Worm (Caenorhabditis elegans) whole organism, L3 larva: ENCODE measurements around the gene pat-9.

Experiments used
- aly-2 ChIP-seq: fragments of 150-350 bp; optimal IDR thresholded peaks from 2 replicates; lab custom pipeline; 2014; ENCODE audit warnings: missing biosample characterization, missing genetic modification characterization
- lin-15B ChIP-seq: fragments of 150-350 bp; optimal IDR thresholded peaks from 2 replicates; lab custom pipeline; 2014; ENCODE audit warnings: missing biosample characterization, missing genetic modification characterization
- nfya-1 ChIP-seq: sonication (generic microtip); optimal IDR thresholded peaks from 2 replicates; lab custom pipeline; 2017; ENCODE audit warnings: missing genetic modification characterization, mild to moderate bottlenecking, missing compliant biosample characterization, antibody characterized with exemption, moderate library complexity; ENCODE audit not compliant: insufficient read depth
- nhr-12 ChIP-seq: fragments of 150-350 bp; optimal IDR thresholded peaks from 2 replicates; lab custom pipeline; 2014; ENCODE audit warnings: missing biosample characterization, missing genetic modification characterization
- nhr-23 ChIP-seq: fragments of 150-350 bp; optimal IDR thresholded peaks from 2 replicates; lab custom pipeline; 2014; ENCODE audit warnings: missing biosample characterization, missing genetic modification reagents, missing genetic modification characterization
- nhr-237 ChIP-seq: fragments of 150-350 bp; optimal IDR thresholded peaks from 2 replicates; lab custom pipeline; 2014; ENCODE audit warnings: missing biosample characterization, missing genetic modification characterization
- nhr-76 ChIP-seq: fragments of 150-350 bp; sonication (generic microtip); optimal IDR thresholded peaks from 5 replicates; lab custom pipeline; 2014; ENCODE audit warnings: missing biosample characterization, missing genetic modification characterization
- pha-4 ChIP-seq: fragments of 150-350 bp; optimal IDR thresholded peaks from 2 replicates; lab custom pipeline; 2014; ENCODE audit warnings: missing biosample characterization, missing genetic modification reagents, missing genetic modification characterization
- skn-1 ChIP-seq: fragments of 150-350 bp; optimal IDR thresholded peaks from 2 replicates; lab custom pipeline; 2014; ENCODE audit warnings: missing biosample characterization, missing genetic modification characterization
- zag-1 ChIP-seq: fragments of 150-350 bp; optimal IDR thresholded peaks from 2 replicates; lab custom pipeline; 2014; ENCODE audit warnings: missing biosample characterization, missing genetic modification characterization

- TF ChIP-seq nhr-76 (tag; lab: Kevin White, UChicago) (no peak), nhr-237 (tag; lab: Kevin White, UChicago) (no peak), nhr-23 (tag; lab: Kevin White, UChicago) (no peak), aly-2 (no peak), pha-4 (tag; lab: Kevin White, UChicago) (no peak), zag-1 (tag; lab: Kevin White, UChicago) (no peak), lin-15B (no peak), nhr-12 (tag; lab: Kevin White, UChicago) (no peak), nfya-1 (tag; lab: Kevin White, UChicago) (no peak), skn-1 (no peak)
Observed at ce11 chrX:16494630-16495029, 42.1 kb upstream of the pat-9 start, which contains the start of gene K05G3.2.
